Worm (Caenorhabditis elegans) whole organism, late embryonic: ENCODE data around the gene che-10.

ENCODE experiments used
- ceh-45 ChIP-seq: fragments of 200-800 bp; sonication (Bioruptor generic); IDR thresholded peaks from 2 replicates; pipeline ENCODE4 v1.3.6; 2022; ENCODE audit warnings: missing genetic modification reagents, missing genetic modification characterization, missing compliant biosample characterization
- pat-9 ChIP-seq: fragments of 200-800 bp; sonication (Bioruptor generic); optimal IDR thresholded peaks from 2 replicates; lab custom pipeline; 2018; ENCODE audit warnings: mild to moderate bottlenecking, missing genetic modification characterization, moderate library complexity, missing compliant biosample characterization
- pax-1 ChIP-seq: fragments of 150-350 bp; optimal IDR thresholded peaks from 2 replicates; lab custom pipeline; 2014; ENCODE audit warnings: missing biosample characterization, missing genetic modification characterization

- TF ChIP-seq pat-9 (tag; lab: Kevin White, UChicago), result no peak
- no peak for TF ChIP-seq ceh-45
- TF ChIP-seq pax-1 (tag; lab: Kevin White, UChicago), result no peak
Measured at ce11 chrII:4640748-4641147, 2.6 kb upstream of the che-10 start.
